Worm (Caenorhabditis elegans) whole organism, young adult: ENCODE measurements around the gene F12E12.2.

Source experiments
- B0019.2 ChIP-seq: fragments of 200-800 bp; sonication (Bioruptor generic); conservative IDR thresholded peaks from 2 replicates; pipeline ENCODE4 v1.3.6; 2022; ENCODE audit warnings: missing genetic modification reagents, missing genetic modification characterization, missing compliant biosample characterization
- C06A6.2 ChIP-seq: fragments of 200-800 bp; sonication (Bioruptor generic); conservative IDR thresholded peaks from 2 replicates; pipeline ENCODE4 v1.3.6; 2022; ENCODE audit warnings: missing genetic modification characterization, missing compliant biosample characterization
- F10E7.11 ChIP-seq: sonication (generic microtip); optimal IDR thresholded peaks from 2 replicates; lab custom pipeline; 2017; ENCODE audit warnings: mild to moderate bottlenecking, missing genetic modification characterization, moderate library complexity, missing compliant biosample characterization
- bed-1 ChIP-seq: fragments of 200-800 bp; sonication (Bioruptor generic); IDR thresholded peaks from 2 replicates; pipeline ENCODE4 v1.3.6; 2022; ENCODE audit warnings: missing genetic modification reagents, missing genetic modification characterization, missing compliant biosample characterization
- ceh-58 ChIP-seq: fragments of 200-800 bp; sonication (Bioruptor generic); IDR thresholded peaks from 2 replicates; pipeline ENCODE4 v1.3.6; 2022; ENCODE audit warnings: missing genetic modification characterization, missing compliant biosample characterization
- egl-18 ChIP-seq: fragments of 200-800 bp; sonication (Bioruptor generic); IDR thresholded peaks from 2 replicates; pipeline ENCODE4 v1.3.6; 2022; ENCODE audit warnings: missing genetic modification reagents, missing genetic modification characterization, missing compliant biosample characterization
- hsf-1 ChIP-seq: fragments of 200-800 bp; sonication (Bioruptor generic); IDR thresholded peaks from 2 replicates; pipeline ENCODE4 v1.3.6; 2022; ENCODE audit warnings: missing genetic modification reagents, missing genetic modification characterization, missing compliant biosample characterization
- lin-26 ChIP-seq: fragments of 200-800 bp; sonication (Bioruptor generic); IDR thresholded peaks from 2 replicates; pipeline ENCODE4 v1.3.6; 2022; ENCODE audit warnings: missing genetic modification reagents, missing genetic modification characterization, missing compliant biosample characterization
- madf-3 ChIP-seq: fragments of 200-800 bp; sonication (Bioruptor generic); IDR thresholded peaks from 2 replicates; pipeline ENCODE4 v1.3.6; 2022; ENCODE audit warnings: missing genetic modification reagents, missing genetic modification characterization, missing compliant biosample characterization
- mes-4 ChIP-seq: sonication (generic microtip); optimal IDR thresholded peaks from 2 replicates; lab custom pipeline; 2016; ENCODE audit warnings: missing genotype, missing genetic modification characterization, missing compliant biosample characterization
- nfya-1 ChIP-seq: sonication (generic microtip); optimal IDR thresholded peaks from 2 replicates; lab custom pipeline; 2017; ENCODE audit warnings: antibody characterized with exemption, missing compliant biosample characterization, missing genetic modification characterization, borderline replicate concordance; ENCODE audit not compliant: insufficient read depth
- tbp1 ChIP-seq: fragments of 200-800 bp; sonication (Bioruptor generic); optimal IDR thresholded peaks from 2 replicates; lab custom pipeline; 2018; ENCODE audit warnings: mild to moderate bottlenecking, missing genetic modification characterization, missing compliant biosample characterization

DNA sequence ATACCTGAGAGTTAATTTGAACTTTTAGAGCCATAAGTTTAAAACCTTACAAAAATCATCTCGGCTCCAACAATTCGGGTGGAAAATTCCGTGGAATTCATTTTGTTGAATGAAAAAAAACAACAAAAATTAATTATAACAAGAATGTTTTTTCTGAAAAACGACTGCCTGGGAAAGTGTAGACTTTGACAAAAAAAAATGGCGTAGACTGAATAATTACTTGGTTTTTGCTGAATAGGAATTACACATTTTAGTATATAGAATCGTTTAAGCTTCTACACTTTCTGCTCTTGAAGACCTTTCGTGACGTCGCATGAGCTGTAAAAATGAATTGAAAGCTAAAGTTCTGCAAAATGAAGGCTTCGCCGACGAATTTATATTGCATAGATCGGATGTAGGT is 24.7 kb downstream of the F12E12.2 start, which contains the start of gene srx-112:
- TF ChIP-seq ceh-58, result no peak
- TF ChIP-seq madf-3 (GFP tag; lab: Robert Waterston, UW), result no peak
- TF ChIP-seq bed-1 (GFP tag; lab: Robert Waterston, UW), result no peak
- TF ChIP-seq egl-18, result no peak
- no peak for TF ChIP-seq hsf-1 (GFP tag; lab: Robert Waterston, UW)
- no peak for TF ChIP-seq F10E7.11 (tag; lab: Kevin White, UChicago)
- TF ChIP-seq tbp1 (GFP tag; lab: Kevin White, UChicago), result no peak
- no peak for TF ChIP-seq lin-26 (GFP tag; lab: Robert Waterston, UW)
- TF ChIP-seq nfya-1 (tag; lab: Kevin White, UChicago), result no peak
- TF ChIP-seq B0019.2 (GFP tag; lab: Robert Waterston, UW), result no peak
- TF ChIP-seq mes-4, result no peak
- TF ChIP-seq C06A6.2 (GFP tag; lab: Robert Waterston, UW), result no peak
